Fruit fly (Drosophila melanogaster) whole organism, prepupa: ENCODE measurements around the gene Atg18a.

Experiments used
- CG10631 ChIP-seq: fragments of 200-800 bp; sonication (Bioruptor generic); optimal IDR thresholded peaks from 2 replicates; lab custom pipeline; 2016; ENCODE audit warnings: missing biosample characterization, missing genetic modification characterization
- CG10669 ChIP-seq: fragments of 200-800 bp; sonication (Bioruptor generic); optimal IDR thresholded peaks from 3 replicates; lab custom pipeline; 2018; ENCODE audit warnings: missing biosample characterization, mild to moderate bottlenecking, missing genetic modification characterization, moderate library complexity
- CG11294 ChIP-seq: fragments of 200-800 bp; sonication (Bioruptor generic); IDR thresholded peaks from 2 replicates; pipeline ENCODE4 v1.3.6; 2022; ENCODE audit warnings: missing biosample characterization, missing genetic modification characterization
- CG11762 ChIP-seq: fragments of 200-800 bp; sonication (Bioruptor generic); optimal IDR thresholded peaks from 3 replicates; lab custom pipeline; 2016; ENCODE audit warnings: missing biosample characterization, missing genetic modification characterization; ENCODE audit not compliant: insufficient read depth
- CG11902 ChIP-seq: fragments of 200-800 bp; sonication (Bioruptor generic); optimal IDR thresholded peaks from 3 replicates; lab custom pipeline; 2016; ENCODE audit warnings: missing biosample characterization, missing genetic modification characterization
- CG15336 ChIP-seq: fragments of 200-800 bp; sonication (Bioruptor generic); IDR thresholded peaks from 2 replicates; pipeline ENCODE4 v1.3.6; 2022; ENCODE audit warnings: missing biosample characterization, missing genetic modification characterization
- CG1621 ChIP-seq: fragments of 200-800 bp; sonication (Bioruptor generic); optimal IDR thresholded peaks from 3 replicates; lab custom pipeline; 2018; ENCODE audit warnings: missing biosample characterization, mild to moderate bottlenecking, missing genetic modification characterization
- CG16779 ChIP-seq: fragments of 200-800 bp; sonication (Bioruptor generic); optimal IDR thresholded peaks from 3 replicates; lab custom pipeline; 2017; ENCODE audit warnings: missing biosample characterization, mild to moderate bottlenecking, missing genetic modification characterization
- CG3032 ChIP-seq: fragments of 200-800 bp; optimal IDR thresholded peaks from 2 replicates; lab custom pipeline; 2019; ENCODE audit warnings: missing biosample characterization, mild to moderate bottlenecking, missing genetic modification characterization, moderate library complexity
- CG31627 ChIP-seq: fragments of 200-800 bp; sonication (Bioruptor generic); optimal IDR thresholded peaks from 3 replicates; lab custom pipeline; 2016; ENCODE audit warnings: missing biosample characterization, missing genetic modification characterization
- CG32006 ChIP-seq: fragments of 200-800 bp; sonication (Bioruptor generic); optimal IDR thresholded peaks from 3 replicates; lab custom pipeline; 2017; ENCODE audit warnings: missing biosample characterization, mild to moderate bottlenecking, missing genetic modification characterization
- CG34406 ChIP-seq: fragments of 200-800 bp; sonication (Bioruptor generic); optimal IDR thresholded peaks from 3 replicates; lab custom pipeline; 2016; ENCODE audit warnings: missing biosample characterization, missing genetic modification characterization
- CG3919 ChIP-seq: fragments of 200-800 bp; sonication (Bioruptor generic); optimal IDR thresholded peaks from 3 replicates; lab custom pipeline; 2016; ENCODE audit warnings: missing biosample characterization, missing genetic modification characterization
- CG4318 ChIP-seq: fragments of 200-800 bp; sonication (Bioruptor generic); optimal IDR thresholded peaks from 3 replicates; lab custom pipeline; 2017; ENCODE audit warnings: missing biosample characterization, mild to moderate bottlenecking, missing genetic modification characterization
- CG6276 ChIP-seq: fragments of 200-800 bp; sonication (Bioruptor generic); optimal IDR thresholded peaks from 2 replicates; lab custom pipeline; 2017; ENCODE audit warnings: missing biosample characterization, mild to moderate bottlenecking, missing genetic modification characterization
- CG6792 ChIP-seq: fragments of 200-800 bp; sonication (Bioruptor generic); optimal IDR thresholded peaks from 3 replicates; lab custom pipeline; 2016; ENCODE audit warnings: missing biosample characterization, missing genetic modification characterization
- CG6854 ChIP-seq: fragments of 200-800 bp; sonication (Bioruptor generic); optimal IDR thresholded peaks from 2 replicates; lab custom pipeline; 2017; ENCODE audit warnings: missing biosample characterization, mild to moderate bottlenecking, missing genetic modification characterization
- CG8119 ChIP-seq: fragments of 200-800 bp; sonication (Bioruptor generic); IDR thresholded peaks from 3 replicates; pipeline ENCODE4 v1.3.6; 2022; ENCODE audit warnings: missing biosample characterization, missing genetic modification characterization
- CG8319 ChIP-seq: fragments of 200-800 bp; sonication (Bioruptor generic); optimal IDR thresholded peaks from 3 replicates; lab custom pipeline; 2016; ENCODE audit warnings: missing biosample characterization, missing genetic modification characterization
- CG8632 ChIP-seq: fragments of 200-800 bp; sonication (Bioruptor generic); optimal IDR thresholded peaks from 3 replicates; lab custom pipeline; 2016; ENCODE audit warnings: missing biosample characterization, missing genetic modification characterization
- CG9139 ChIP-seq: fragments of 200-800 bp; sonication (Bioruptor generic); optimal IDR thresholded peaks from 3 replicates; lab custom pipeline; 2017; ENCODE audit warnings: missing biosample characterization, mild to moderate bottlenecking, missing genetic modification characterization
- Eip78C ChIP-seq: fragments of 200-800 bp; sonication (Bioruptor generic); peaks from one replicate; lab custom pipeline; 2016; ENCODE audit warnings: missing biosample characterization, missing genetic modification characterization
- Ets21C ChIP-seq: fragments of 200-800 bp; sonication (Bioruptor generic); optimal IDR thresholded peaks from 3 replicates; lab custom pipeline; 2016; ENCODE audit warnings: missing biosample characterization, missing genetic modification characterization
- Ets96B ChIP-seq: fragments of 200-800 bp; optimal IDR thresholded peaks from 2 replicates; lab custom pipeline; 2019; ENCODE audit warnings: missing biosample characterization, mild to moderate bottlenecking, missing genetic modification characterization, moderate library complexity
- Gug ChIP-seq: fragments of 200-800 bp; sonication (Bioruptor generic); IDR thresholded peaks from 2 replicates; pipeline ENCODE4 v1.3.6; 2022; ENCODE audit warnings: missing biosample characterization, missing genetic modification characterization
- Hr38 ChIP-seq: sonication (Bioruptor generic); optimal IDR thresholded peaks from 2 replicates; lab custom pipeline; 2016; ENCODE audit warnings: missing biosample characterization, missing genetic modification characterization
- Hr39 ChIP-seq: fragments of 200-800 bp; sonication (Bioruptor generic); optimal IDR thresholded peaks from 2 replicates; lab custom pipeline; 2016; ENCODE audit warnings: missing biosample characterization, missing genetic modification characterization
- Hr4 ChIP-seq: fragments of 200-800 bp; sonication (Bioruptor generic); optimal IDR thresholded peaks from 3 replicates; lab custom pipeline; 2016; ENCODE audit warnings: missing biosample characterization, missing genetic modification characterization
- Lpt ChIP-seq: fragments of 200-800 bp; sonication (Bioruptor generic); optimal IDR thresholded peaks from 3 replicates; lab custom pipeline; 2016; ENCODE audit warnings: missing biosample characterization, missing genetic modification characterization
- Sox102F ChIP-seq: fragments of 200-800 bp; sonication (Bioruptor generic); optimal IDR thresholded peaks from 2 replicates; lab custom pipeline; 2016; ENCODE audit warnings: missing biosample characterization, mild to moderate bottlenecking, missing genetic modification characterization
- Sox14 ChIP-seq: fragments of 200-800 bp; sonication (Bioruptor generic); optimal IDR thresholded peaks from 3 replicates; lab custom pipeline; 2016; ENCODE audit warnings: missing biosample characterization, missing genetic modification characterization
- acj6 ChIP-seq: fragments of 200-800 bp; sonication (Bioruptor generic); optimal IDR thresholded peaks from 3 replicates; lab custom pipeline; 2016; ENCODE audit warnings: missing biosample characterization, missing genetic modification characterization
- cyc ChIP-seq: fragments of 200-800 bp; sonication (Bioruptor generic); optimal IDR thresholded peaks from 3 replicates; lab custom pipeline; 2016; ENCODE audit warnings: missing biosample characterization, missing genetic modification characterization
- dac ChIP-seq: fragments of 200-800 bp; sonication (Bioruptor generic); optimal IDR thresholded peaks from 2 replicates; lab custom pipeline; 2017; ENCODE audit warnings: missing biosample characterization, mild to moderate bottlenecking, missing genetic modification characterization
- eg ChIP-seq: fragments of 200-800 bp; sonication (Bioruptor generic); IDR thresholded peaks from 3 replicates; pipeline ENCODE4 v1.3.6; 2022; ENCODE audit warnings: missing biosample characterization, missing genetic modification characterization
- esn ChIP-seq: fragments of 200-800 bp; sonication (Bioruptor generic); optimal IDR thresholded peaks from 2 replicates; lab custom pipeline; 2016; ENCODE audit warnings: missing biosample characterization, mild to moderate bottlenecking, missing genetic modification characterization, moderate library complexity
- fd85E ChIP-seq: fragments of 200-800 bp; sonication (Bioruptor generic); optimal IDR thresholded peaks from 3 replicates; lab custom pipeline; 2016; ENCODE audit warnings: missing biosample characterization, missing genetic modification characterization
- fkh ChIP-seq: fragments of 200-800 bp; sonication (Bioruptor generic); optimal IDR thresholded peaks from 3 replicates; lab custom pipeline; 2017; ENCODE audit warnings: missing biosample characterization, mild to moderate bottlenecking, missing genetic modification characterization, moderate library complexity
- lz ChIP-seq: fragments of 200-800 bp; sonication (Bioruptor generic); optimal IDR thresholded peaks from 3 replicates; lab custom pipeline; 2016; ENCODE audit warnings: missing biosample characterization, missing genetic modification characterization
- net ChIP-seq: fragments of 200-800 bp; sonication (Bioruptor generic); optimal IDR thresholded peaks from 3 replicates; lab custom pipeline; 2016; ENCODE audit warnings: missing biosample characterization, missing genetic modification characterization
- pdm3 ChIP-seq: fragments of 200-800 bp; sonication (Bioruptor generic); optimal IDR thresholded peaks from 3 replicates; lab custom pipeline; 2016; ENCODE audit warnings: missing biosample characterization, missing genetic modification characterization
- spab ChIP-seq: fragments of 200-800 bp; sonication (Bioruptor generic); optimal IDR thresholded peaks from 2 replicates; lab custom pipeline; 2017; ENCODE audit warnings: missing biosample characterization, mild to moderate bottlenecking, missing genetic modification characterization, missing genetic modification reagents
- svp ChIP-seq: fragments of 200-800 bp; sonication (Bioruptor generic); peaks from one replicate; lab custom pipeline; 2016; ENCODE audit warnings: missing biosample characterization, missing genetic modification characterization
- topi ChIP-seq: fragments of 200-800 bp; sonication (Bioruptor generic); optimal IDR thresholded peaks from 3 replicates; lab custom pipeline; 2016; ENCODE audit warnings: missing biosample characterization, missing genetic modification characterization
- vri ChIP-seq: fragments of 200-800 bp; sonication (Bioruptor generic); optimal IDR thresholded peaks from 3 replicates; lab custom pipeline; 2016; ENCODE audit warnings: missing biosample characterization, mild to moderate bottlenecking, missing genetic modification characterization

The Atg18a gene

dm6 chr3L:8189234-8189633 is 2.6 kb downstream of the Atg18a start:
- TF ChIP-seq CG6792 (GFP tag; lab: Kevin White, UChicago) = no peak

dm6 chr3L:8191042-8191613 is 4.5 kb downstream of the Atg18a start, which contains the start of gene MED24:
Gene MED24 (plus strand): TSS chr3L:8191270.
- TF ChIP-seq lz (GFP tag; lab: Kevin White, UChicago) (no peak), esn (peak; percentile 21), CG3032 (tag; lab: Kevin White, UChicago) (peak; percentile 0)

DNA sequence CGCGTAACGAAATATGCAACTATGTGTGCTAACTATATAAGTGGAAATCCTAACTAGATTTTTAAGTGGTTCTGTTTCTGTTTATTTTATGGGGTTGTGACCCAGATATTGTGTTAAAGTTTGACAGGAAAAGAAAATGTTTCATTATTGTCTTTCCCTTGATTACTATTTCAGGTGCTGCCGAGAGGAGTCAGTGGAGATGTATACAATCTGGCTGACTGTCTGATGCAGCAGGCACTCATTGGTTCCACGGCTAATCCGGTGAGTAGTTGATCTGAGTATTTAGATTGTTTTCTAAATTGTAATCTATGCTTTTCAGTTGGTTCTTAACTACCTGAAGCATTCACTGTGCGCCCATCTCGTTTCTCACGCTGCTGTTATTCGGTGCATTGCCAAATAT is 6.4 kb downstream of the Atg18a start, which contains the start of gene CG7387:
TSS of gene CG7387 (minus strand) at position 101 of the 400 bp plus-strand sequence.
- TF ChIP-seq net (GFP tag; lab: Kevin White, UChicago) (no peak), dac (GFP tag; lab: Kevin White, UChicago) (no peak), fd85E (GFP tag; lab: Kevin White, UChicago) (no peak), CG6854 (GFP tag; lab: Kevin White, UChicago) (no peak), CG9139 (GFP tag; lab: Kevin White, UChicago) (no peak), Sox102F (GFP tag; lab: Kevin White, UChicago) (no peak), spab (GFP tag; lab: Kevin White, UChicago) (no peak), CG31627 (no peak), Ets96B (no peak), Sox14 (GFP tag; lab: Kevin White, UChicago) (no peak), CG6276 (no peak), cyc (GFP tag; lab: Kevin White, UChicago) (no peak), CG15336 (GFP tag; lab: Robert Waterston, UW) (no peak), CG34406 (GFP tag; lab: Kevin White, UChicago) (no peak)

- no peak for TF ChIP-seq CG3919
- no peak for TF ChIP-seq net (GFP tag; lab: Kevin White, UChicago)
- TF ChIP-seq CG31627 = peak; percentile 74
- TF ChIP-seq CG6854 (GFP tag; lab: Kevin White, UChicago) = no peak
- TF ChIP-seq Ets21C (GFP tag; lab: Kevin White, UChicago) = no peak
- peak; percentile 89 for TF ChIP-seq CG10631 (GFP tag; lab: Kevin White, UChicago)
- peak; percentile 29 for TF ChIP-seq Hr39 (GFP tag; lab: Kevin White, UChicago)
- peak; percentile 23 for TF ChIP-seq Sox14 (GFP tag; lab: Kevin White, UChicago)
- no peak for TF ChIP-seq Eip78C (GFP tag; lab: Kevin White, UChicago)
- no peak for TF ChIP-seq CG1621 (tag; lab: Kevin White, UChicago)
- no peak for TF ChIP-seq CG34406 (GFP tag; lab: Kevin White, UChicago)
- no peak for TF ChIP-seq topi (GFP tag; lab: Kevin White, UChicago)
- TF ChIP-seq Sox102F (GFP tag; lab: Kevin White, UChicago) = no peak
- TF ChIP-seq CG8632 (GFP tag; lab: Kevin White, UChicago) = peak; percentile 52
- no peak for TF ChIP-seq CG8119 (GFP tag; lab: Robert Waterston, UW)
- TF ChIP-seq Hr4 (GFP tag; lab: Kevin White, UChicago) = no peak
- peak; percentile 28 for TF ChIP-seq CG32006 (GFP tag; lab: Kevin White, UChicago)
- no peak for TF ChIP-seq pdm3
- TF ChIP-seq eg (GFP tag; lab: Robert Waterston, UW) = peak; percentile 72; the same call in 2 of the 3 replicates
- TF ChIP-seq Hr38 (GFP tag; lab: Kevin White, UChicago) = no peak
- no peak for TF ChIP-seq CG10669 (GFP tag; lab: Kevin White, UChicago)
- no peak for TF ChIP-seq CG4318 (GFP tag; lab: Kevin White, UChicago)
- TF ChIP-seq CG11762 (GFP tag; lab: Kevin White, UChicago) = peak; percentile 34
- no peak; the same call in none of the 2 replicates for TF ChIP-seq Gug (GFP tag; lab: Robert Waterston, UW)
- peak; percentile 11; the same call in 1 of the 2 replicates for TF ChIP-seq CG11294 (GFP tag; lab: Robert Waterston, UW)
- peak; percentile 65 for TF ChIP-seq Ets96B
- no peak for TF ChIP-seq vri (GFP tag; lab: Kevin White, UChicago)
- TF ChIP-seq CG16779 (tag; lab: Kevin White, UChicago) = no peak
- TF ChIP-seq Lpt = no peak
- no peak for TF ChIP-seq fd85E (GFP tag; lab: Kevin White, UChicago)
- no peak for TF ChIP-seq fkh (GFP tag; lab: Kevin White, UChicago)
- TF ChIP-seq CG6792 (GFP tag; lab: Kevin White, UChicago) = peak; percentile 41
- TF ChIP-seq svp (GFP tag; lab: Kevin White, UChicago) = no peak
- TF ChIP-seq acj6 (GFP tag; lab: Kevin White, UChicago) = peak; percentile 67
- no peak for TF ChIP-seq CG8319
- peak; percentile 60 for TF ChIP-seq CG11902 (GFP tag; lab: Kevin White, UChicago)
These were observed 11.2 kb downstream of the Atg18a start, which contains the start of the genes UbcE2M and Dhps for dm6 chr3L:8197779-8198279. Gene UbcE2M (minus strand): TSS chr3L:8197987. Gene Dhps (plus strand): TSS chr3L:8198207.
